Worm (Caenorhabditis elegans): ENCODE measurements around the gene atg-3.

atg-3 gene

DNA sequence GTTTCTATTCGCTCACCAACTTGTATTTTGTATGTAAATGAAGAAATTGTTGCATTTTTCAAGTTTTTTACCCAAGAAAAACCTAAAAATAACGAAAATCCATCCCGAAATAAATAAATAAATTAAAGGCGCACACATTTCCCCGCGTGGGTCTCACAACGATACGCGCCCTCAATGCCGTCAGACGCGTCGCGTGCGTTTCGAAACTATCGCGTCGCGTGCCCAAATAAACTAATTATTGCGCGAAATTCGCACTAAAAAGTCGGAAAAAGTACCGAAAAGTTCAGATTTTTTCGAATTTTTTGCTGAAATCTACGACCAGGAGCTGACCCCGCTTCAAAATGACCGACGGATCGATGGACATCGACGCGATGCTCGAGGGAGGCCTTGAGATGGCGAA is 2.1 kb downstream of the atg-3 start, which contains the start of gene rbm-39 (continued):
- TF ChIP-seq egl-5 (tag; optimal IDR thresholded peaks at IDR 0.05) (peak; percentile 99), eor-1 (tag; optimal IDR thresholded peaks at IDR 0.05) (no peak), lin-39 (tag; optimal IDR thresholded peaks at IDR 0.05) (peak; percentile 95), mdl-1 (tag; optimal IDR thresholded peaks at IDR 0.05) (peak; percentile 26), ZK546.5 (tag; optimal IDR thresholded peaks at IDR 0.05) (no peak), zag-1 (tag; optimal IDR thresholded peaks at IDR 0.05) (no peak), nhr-28 (tag; optimal IDR thresholded peaks at IDR 0.05) (no peak), hmg-11 (tag; optimal IDR thresholded peaks at IDR 0.05) (peak; percentile 63), snpc-4 (tag; optimal IDR thresholded peaks at IDR 0.05) (peak; percentile 70), mml-1 (tag; optimal IDR thresholded peaks at IDR 0.05) (no peak), fkh-2 (tag; optimal IDR thresholded peaks at IDR 0.05) (no peak), lin-15B (tag; optimal IDR thresholded peaks at IDR 0.05) (peak; percentile 93), nhr-11 (tag; optimal IDR thresholded peaks at IDR 0.05) (no peak), nhr-76 (tag; optimal IDR thresholded peaks at IDR 0.05) (no peak), nhr-237 (tag; optimal IDR thresholded peaks at IDR 0.05) (no peak), R02D3.7 (tag; optimal IDR thresholded peaks at IDR 0.05) (peak; percentile 66), nhr-25 (tag; optimal IDR thresholded peaks at IDR 0.05) (peak; percentile 71), elt-2 (tag; optimal IDR thresholded peaks at IDR 0.05) (peak; percentile 54), ceh-82 (tag; optimal IDR thresholded peaks at IDR 0.05) (no peak), pha-4 (tag; optimal IDR thresholded peaks at IDR 0.05) (peak; percentile 95), lsy-12 (tag; optimal IDR thresholded peaks at IDR 0.05) (peak; percentile 63), ztf-4 (tag; optimal IDR thresholded peaks at IDR 0.05) (peak; percentile 56), unc-39 (tag; optimal IDR thresholded peaks at IDR 0.05) (no peak), nhr-12 (tag; optimal IDR thresholded peaks at IDR 0.05) (no peak), nhr-23 (tag; optimal IDR thresholded peaks at IDR 0.05) (peak; percentile 84), fos-1 (tag; optimal IDR thresholded peaks at IDR 0.05) (no peak), skn-1 (tag; optimal IDR thresholded peaks at IDR 0.05) (peak; percentile 87), nhr-77 (tag; optimal IDR thresholded peaks at IDR 0.05) (no peak)

DNA sequence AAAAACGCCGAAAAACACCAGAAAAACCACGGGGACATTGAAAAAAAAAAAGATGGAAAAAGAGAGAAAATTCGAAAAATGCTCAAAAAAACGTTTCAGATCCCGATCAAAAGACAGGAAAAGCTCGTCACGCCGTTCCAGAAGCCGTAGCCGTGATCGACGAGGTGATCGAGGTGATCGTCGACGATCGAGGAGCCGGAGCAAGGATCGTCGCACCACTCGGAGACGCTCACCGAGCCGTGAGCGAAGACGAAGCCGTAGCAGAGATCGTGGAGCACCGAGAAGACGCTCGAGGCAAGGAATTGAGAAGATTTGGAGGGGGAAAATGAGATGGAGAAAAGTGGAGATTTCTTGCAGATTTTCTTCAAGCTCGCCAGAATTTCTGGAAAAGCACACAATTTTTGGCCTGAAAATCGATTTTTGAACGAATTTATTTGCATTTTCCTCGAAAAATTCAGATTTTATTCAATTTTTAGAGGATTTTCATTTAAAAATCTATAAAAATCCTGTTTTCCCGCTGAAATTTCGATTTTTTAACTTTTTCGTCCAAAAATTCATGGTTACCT is 3.0 kb downstream of the atg-3 start:
- TF ChIP-seq nhr-25 (tag; optimal IDR thresholded peaks at IDR 0.05): no peak
- no peak for TF ChIP-seq skn-1 (tag; optimal IDR thresholded peaks at IDR 0.05)
- no peak for TF ChIP-seq nhr-76 (tag; optimal IDR thresholded peaks at IDR 0.05)
- TF ChIP-seq daf-12 (tag; optimal IDR thresholded peaks at IDR 0.05): no peak
- TF ChIP-seq ceh-16 (tag; optimal IDR thresholded peaks at IDR 0.05): no peak
- no peak for TF ChIP-seq ceh-9 (tag; optimal IDR thresholded peaks at IDR 0.05)
- TF ChIP-seq elt-3 (tag; optimal IDR thresholded peaks at IDR 0.05): no peak
- TF ChIP-seq ama-1 (optimal IDR thresholded peaks at IDR 0.05): no peak
- TF ChIP-seq nhr-12 (tag; optimal IDR thresholded peaks at IDR 0.05): no peak
- no peak for TF ChIP-seq ztf-4 (tag; optimal IDR thresholded peaks at IDR 0.05)

DNA sequence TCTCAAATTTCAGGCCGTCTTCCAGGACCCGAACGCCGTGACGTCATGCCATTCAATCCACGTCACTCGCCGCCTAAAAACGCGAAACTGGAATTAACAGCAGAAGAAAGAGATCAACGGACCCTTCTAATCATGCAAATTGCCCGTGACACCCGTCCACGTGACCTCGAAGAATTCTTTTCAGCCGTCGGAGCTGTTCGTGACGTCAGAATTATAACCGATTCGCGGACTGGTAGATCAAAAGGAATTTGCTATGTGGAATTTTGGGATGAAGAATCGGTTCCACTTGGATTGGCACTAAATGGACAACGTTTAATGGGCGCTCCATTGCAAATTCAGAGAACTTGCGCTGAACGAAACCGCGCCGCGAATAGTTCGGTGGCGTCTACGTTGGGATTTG is 5.1 kb downstream of the atg-3 start:
- TF ChIP-seq egl-5 (tag; optimal IDR thresholded peaks at IDR 0.05) (no peak), jun-1 (tag; optimal IDR thresholded peaks at IDR 0.05) (no peak), nhr-43 (tag; optimal IDR thresholded peaks at IDR 0.05; ENCODE audit: poor library complexity, severe bottlenecking) (no peak), fos-1 (tag; optimal IDR thresholded peaks at IDR 0.05) (no peak), ceh-16 (tag; optimal IDR thresholded peaks at IDR 0.05) (no peak), ZK546.5 (tag; optimal IDR thresholded peaks at IDR 0.05) (no peak), lin-39 (tag; optimal IDR thresholded peaks at IDR 0.05) (no peak), ceh-82 (tag; optimal IDR thresholded peaks at IDR 0.05) (no peak), fkh-10 (GFP tag; optimal IDR thresholded peaks at IDR 0.05) (no peak), elt-1 (tag; optimal IDR thresholded peaks at IDR 0.05) (no peak), ceh-9 (tag; optimal IDR thresholded peaks at IDR 0.05) (no peak), nhr-23 (tag; optimal IDR thresholded peaks at IDR 0.05) (no peak), nhr-77 (tag; optimal IDR thresholded peaks at IDR 0.05) (no peak)

DNA sequence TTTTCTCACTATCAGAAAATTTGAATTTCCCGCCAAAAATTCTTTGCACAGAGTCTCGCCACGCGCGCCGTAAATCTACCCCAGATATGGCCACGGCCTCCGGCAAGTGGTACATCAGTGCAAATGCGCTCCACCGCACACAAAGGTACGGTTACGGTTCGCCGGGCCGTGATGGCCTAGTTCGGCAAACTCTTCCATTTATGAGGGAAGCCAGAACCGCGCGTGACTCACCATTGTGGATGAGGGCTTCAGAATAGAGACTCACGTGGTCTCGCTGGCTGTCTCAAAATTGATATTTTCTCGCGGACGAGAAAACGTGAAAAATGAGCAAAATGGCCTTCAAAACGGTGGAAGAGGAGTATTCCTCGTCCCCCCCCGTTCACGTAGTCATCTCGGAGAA is 9.5 kb downstream of the atg-3 start:
- TF ChIP-seq nhr-12 (tag; optimal IDR thresholded peaks at IDR 0.05) (no peak), ceh-28 (tag; optimal IDR thresholded peaks at IDR 0.05) (no peak), fos-1 (tag; optimal IDR thresholded peaks at IDR 0.05) (no peak), egl-5 (tag; optimal IDR thresholded peaks at IDR 0.05) (no peak), elt-2 (tag; optimal IDR thresholded peaks at IDR 0.05) (no peak), ZK546.5 (tag; optimal IDR thresholded peaks at IDR 0.05) (no peak), elt-3 (tag; optimal IDR thresholded peaks at IDR 0.05) (no peak), ceh-16 (tag; optimal IDR thresholded peaks at IDR 0.05) (no peak), unc-39 (tag; optimal IDR thresholded peaks at IDR 0.05) (no peak), nhr-43 (tag; optimal IDR thresholded peaks at IDR 0.05; ENCODE audit: poor library complexity, severe bottlenecking) (no peak), nhr-76 (tag; optimal IDR thresholded peaks at IDR 0.05) (no peak), nhr-28 (tag; optimal IDR thresholded peaks at IDR 0.05) (no peak), R02D3.7 (tag; optimal IDR thresholded peaks at IDR 0.05) (no peak)
